Worm (Caenorhabditis elegans) whole organism, midembryonic: ENCODE measurements around the gene try-3.

Experiments used
- ref-1 ChIP-seq: fragments of 200-800 bp; sonication (Bioruptor generic); conservative IDR thresholded peaks from 2 replicates; pipeline ENCODE4 v1.3.6; 2022; ENCODE audit warnings: missing genetic modification reagents, missing genetic modification characterization, missing compliant biosample characterization
- tab-1 ChIP-seq: fragments of 200-800 bp; sonication (Bioruptor generic); IDR thresholded peaks from 2 replicates; pipeline ENCODE4 v1.3.6; 2022; ENCODE audit warnings: missing genetic modification characterization, missing compliant biosample characterization

DNA sequence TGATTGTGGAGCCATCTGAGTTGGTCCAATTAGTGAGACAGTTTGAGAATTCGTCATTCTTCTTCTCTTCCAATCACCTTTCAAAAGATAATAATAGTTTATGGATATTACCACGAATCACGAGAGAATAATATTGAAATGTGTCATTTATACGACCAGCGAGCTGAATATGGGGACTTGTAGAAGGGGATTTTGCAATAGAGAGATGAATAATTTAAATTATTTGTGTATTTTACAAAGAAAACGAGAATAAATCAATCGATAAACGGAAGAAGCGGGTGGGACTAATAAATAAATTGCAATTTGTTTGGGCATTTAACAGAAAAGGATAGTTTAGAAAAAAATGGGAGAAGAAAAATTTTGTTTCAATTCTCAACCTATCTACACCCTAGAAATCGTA lies 25.6 kb downstream of the try-3 start, which contains the start of gene odr-8:
- TF ChIP-seq ref-1 (no peak), tab-1 (GFP tag; lab: Robert Waterston, UW) (no peak)
